Worm (Caenorhabditis elegans) whole organism, young adult: ENCODE data around the gene trd-1.

Experiments used
- B0035.1 ChIP-seq: sonication (generic microtip); optimal IDR thresholded peaks from 2 replicates; lab custom pipeline; 2016; ENCODE audit warnings: missing genetic modification characterization, mild to moderate bottlenecking, missing compliant biosample characterization, missing genotype, missing genetic modification reagents
- K12H6.12 ChIP-seq: fragments of 200-800 bp; sonication (Bioruptor generic); optimal IDR thresholded peaks from 2 replicates; lab custom pipeline; 2018; ENCODE audit warnings: mild to moderate bottlenecking, missing genetic modification characterization, missing compliant biosample characterization
- Y53G8AR.9 ChIP-seq: fragments of 200-800 bp; sonication (Bioruptor generic); conservative IDR thresholded peaks from 2 replicates; pipeline ENCODE4 v1.3.6; 2022; ENCODE audit warnings: missing genetic modification reagents, missing genetic modification characterization, missing compliant biosample characterization
- Y67H2A.10 ChIP-seq: fragments of 200-800 bp; sonication (Bioruptor generic); conservative IDR thresholded peaks from 2 replicates; pipeline ENCODE4 v1.3.6; 2022; ENCODE audit warnings: missing genetic modification reagents, missing genetic modification characterization, missing compliant biosample characterization
- cebp-1 ChIP-seq, 2 experiments: fragments of 200-800 bp in 1 of 2; sonication (Bioruptor generic) in 1 of 2; sonication (generic microtip) in 1 of 2; IDR thresholded peaks in 1 of 2; optimal IDR thresholded peaks in 1 of 2; 2 replicates each; pipeline versions ENCODE4 v1.3.6 to Lab custom; 2017 to 2022; ENCODE audit warnings: missing compliant biosample characterization in 2 of 2, missing genetic modification characterization in 2 of 2, mild to moderate bottlenecking in 1 of 2, missing genetic modification reagents in 1 of 2, moderate library complexity in 1 of 2
- ceh-79 ChIP-seq: sonication (generic microtip); optimal IDR thresholded peaks from 2 replicates; lab custom pipeline; 2017; ENCODE audit warnings: mild to moderate bottlenecking, missing genetic modification characterization, missing compliant biosample characterization
- egl-44 ChIP-seq: fragments of 200-800 bp; sonication (Bioruptor generic); IDR thresholded peaks from 2 replicates; pipeline ENCODE4 v1.3.6; 2022; ENCODE audit warnings: missing genetic modification reagents, missing genetic modification characterization, missing compliant biosample characterization
- lin-35 ChIP-seq, 3 experiments: fragments of 150-350 bp in 2 of 3; sonication (generic microtip) in 1 of 3; optimal IDR thresholded peaks; 2 replicates each; lab custom pipeline; 2014 to 2018; ENCODE audit warnings: missing biosample characterization in 3 of 3, missing genetic modification characterization in 3 of 3, missing genetic modification reagents in 3 of 3

ce11 chrIII:7375434-7375833 is 10.6 kb upstream of the trd-1 start:
- TF ChIP-seq lin-35 (GFP tag; optimal IDR thresholded peaks at IDR 0.05; lab: Kevin White, UChicago) (no peak), cebp-1 (GFP tag; IDR thresholded peaks at IDR 0.05; lab: Robert Waterston, UW) (no peak), cebp-1 (tag; optimal IDR thresholded peaks at IDR 0.05; lab: Kevin White, UChicago) (no peak), K12H6.12 (tag; lab: Kevin White, UChicago) (no peak), B0035.1 (tag; lab: Kevin White, UChicago) (no peak), Y67H2A.10 (no peak), Y53G8AR.9 (GFP tag; lab: Robert Waterston, UW) (no peak), ceh-79 (no peak), egl-44 (no peak)
